In genomic region chr3L:4546650-4547049, dm6 we compare ENCODE assay signal across 4 fruit fly cellular contexts.
TF ChIP-seq lines count a peak whose summit lies in the region.

No protein-coding gene starts in this region.

- TF ChIP-seq CTCF in whole organism, embryonic (GFP tag; optimal IDR thresholded peaks at IDR 0.05; lab: Kevin White, UChicago): no peak

TF ChIP-seq in whole organism, embryonic, 481 proteins besides CTCF, POLR2A, EP300 and RAD21 (continues in another document):
- peak; percentile 37; the same call in 1 of the 2 replicates for TF ChIP-seq Rx (GFP tag; IDR thresholded peaks at IDR 0.05; lab: Robert Waterston, UW)
- TF ChIP-seq wek (GFP tag; optimal IDR thresholded peaks at IDR 0.05; lab: Kevin White, UChicago): no peak
- TF ChIP-seq CG1602 (GFP tag; optimal IDR thresholded peaks at IDR 0.05; lab: Kevin White, UChicago): peak; percentile 55
- peak; percentile 54 for TF ChIP-seq CG30403 (GFP tag; optimal IDR thresholded peaks at IDR 0.05; lab: Kevin White, UChicago)
- no peak for TF ChIP-seq cas (GFP tag; IDR thresholded peaks at IDR 0.05; lab: Robert Waterston, UW)
- TF ChIP-seq NK7.1 (GFP tag; optimal IDR thresholded peaks at IDR 0.05; lab: Kevin White, UChicago): no peak
- TF ChIP-seq CG2129 (GFP tag; IDR thresholded peaks at IDR 0.05; lab: Robert Waterston, UW; ENCODE audit: partially characterized antibody): no peak
- TF ChIP-seq ac (GFP tag; optimal IDR thresholded peaks at IDR 0.05; lab: Kevin White, UChicago): peak; percentile 55
- no peak for TF ChIP-seq CG2199 (GFP tag; IDR thresholded peaks at IDR 0.05; lab: Robert Waterston, UW)
- peak; percentile 53 for TF ChIP-seq CG10209 (GFP tag; optimal IDR thresholded peaks at IDR 0.05; lab: Kevin White, UChicago)
- peak; percentile 25 to 33 for TF ChIP-seq dpn (GFP tag; optimal IDR thresholded peaks at IDR 0.05; lab: Kevin White, UChicago)
- peak; percentile 89 for TF ChIP-seq CG17829 (tag; optimal IDR thresholded peaks at IDR 0.05; lab: Kevin White, UChicago)
- TF ChIP-seq p53 (GFP tag; optimal IDR thresholded peaks at IDR 0.05; lab: Kevin White, UChicago): no peak
- TF ChIP-seq Ets65A (GFP tag; lab: Kevin White, UChicago): no peak
- no peak for TF ChIP-seq Mrtf (GFP tag; IDR thresholded peaks at IDR 0.05; lab: Robert Waterston, UW)
- TF ChIP-seq CG12236 (GFP tag; optimal IDR thresholded peaks at IDR 0.05; lab: Kevin White, UChicago): no peak
- TF ChIP-seq shn (GFP tag; optimal IDR thresholded peaks at IDR 0.05; lab: Kevin White, UChicago): no peak
- no peak for TF ChIP-seq Dfd (GFP tag; optimal IDR thresholded peaks at IDR 0.05; lab: Kevin White, UChicago)
- TF ChIP-seq CG10366 (GFP tag; IDR thresholded peaks at IDR 0.05; lab: Robert Waterston, UW): peak; percentile 54
- no peak for TF ChIP-seq grn (GFP tag; optimal IDR thresholded peaks at IDR 0.05; lab: Kevin White, UChicago)
- no peak for TF ChIP-seq trh (GFP tag; optimal IDR thresholded peaks at IDR 0.05; lab: Kevin White, UChicago)
- TF ChIP-seq pros (GFP tag; optimal IDR thresholded peaks at IDR 0.05; lab: Kevin White, UChicago): peak; percentile 62
- TF ChIP-seq CG12942 (GFP tag; optimal IDR thresholded peaks at IDR 0.05; lab: Kevin White, UChicago): peak; percentile 34

TF ChIP-seq in whole organism, prepupa, 60 proteins besides CTCF, POLR2A, EP300 and RAD21 (continues in another document):
- peak; percentile 39 for TF ChIP-seq fkh (GFP tag; optimal IDR thresholded peaks at IDR 0.05; lab: Kevin White, UChicago)
- TF ChIP-seq Eip93F (GFP tag; optimal IDR thresholded peaks at IDR 0.05; lab: Kevin White, UChicago): peak; percentile 36
- TF ChIP-seq CG6163 (GFP tag; IDR thresholded peaks at IDR 0.05; lab: Robert Waterston, UW): peak; percentile 88
- TF ChIP-seq spab (GFP tag; optimal IDR thresholded peaks at IDR 0.05; lab: Kevin White, UChicago): peak; percentile 77
- peak; percentile 91 for TF ChIP-seq Ets96B (tag; optimal IDR thresholded peaks at IDR 0.05; lab: Kevin White, UChicago)
- peak; percentile 77 for TF ChIP-seq CG7368 (GFP tag; optimal IDR thresholded peaks at IDR 0.05; lab: Kevin White, UChicago)
- TF ChIP-seq lz (GFP tag; optimal IDR thresholded peaks at IDR 0.05; lab: Kevin White, UChicago): peak; percentile 75
- TF ChIP-seq Eip78C (GFP tag; lab: Kevin White, UChicago): peak; percentile 97
- TF ChIP-seq Hr4 (GFP tag; optimal IDR thresholded peaks at IDR 0.05; lab: Kevin White, UChicago): peak; percentile 88
- TF ChIP-seq CG10631 (GFP tag; optimal IDR thresholded peaks at IDR 0.05; lab: Kevin White, UChicago): peak; percentile 91
- peak; percentile 32 for TF ChIP-seq Ets21C (GFP tag; optimal IDR thresholded peaks at IDR 0.05; lab: Kevin White, UChicago)
- TF ChIP-seq Sox15 (GFP tag; optimal IDR thresholded peaks at IDR 0.05; lab: Kevin White, UChicago): peak; percentile 53
- TF ChIP-seq Sox14 (GFP tag; optimal IDR thresholded peaks at IDR 0.05; lab: Kevin White, UChicago): peak; percentile 78
- peak; percentile 91 for TF ChIP-seq CG15336 (GFP tag; IDR thresholded peaks at IDR 0.05; lab: Robert Waterston, UW)
- peak; percentile 72 for TF ChIP-seq cyc (GFP tag; optimal IDR thresholded peaks at IDR 0.05; lab: Kevin White, UChicago)
- TF ChIP-seq CG6808 (GFP tag; optimal IDR thresholded peaks at IDR 0.05; lab: Kevin White, UChicago): peak; percentile 83
- peak; percentile 83 for TF ChIP-seq CG10669 (GFP tag; optimal IDR thresholded peaks at IDR 0.05; lab: Kevin White, UChicago)
- TF ChIP-seq acj6 (GFP tag; optimal IDR thresholded peaks at IDR 0.05; lab: Kevin White, UChicago): peak; percentile 88
- peak; percentile 64 for TF ChIP-seq CG4318 (GFP tag; optimal IDR thresholded peaks at IDR 0.05; lab: Kevin White, UChicago)
- peak; percentile 90 for TF ChIP-seq net (GFP tag; optimal IDR thresholded peaks at IDR 0.05; lab: Kevin White, UChicago)
- peak; percentile 77 for TF ChIP-seq Smox (GFP tag; optimal IDR thresholded peaks at IDR 0.05; lab: Kevin White, UChicago)
- peak; percentile 69 for TF ChIP-seq topi (GFP tag; optimal IDR thresholded peaks at IDR 0.05; lab: Kevin White, UChicago)
- TF ChIP-seq CG11762 (GFP tag; optimal IDR thresholded peaks at IDR 0.05; lab: Kevin White, UChicago; ENCODE audit: insufficient read depth): peak; percentile 73
- peak; percentile 86 for TF ChIP-seq CG6792 (GFP tag; optimal IDR thresholded peaks at IDR 0.05; lab: Kevin White, UChicago)

TF ChIP-seq in whole organism, pupa, 21 proteins besides CTCF, POLR2A, EP300 and RAD21:
- TF ChIP-seq CG15710 (tag; optimal IDR thresholded peaks at IDR 0.05; lab: Kevin White, UChicago) (peak; percentile 90), CG10348 (GFP tag; IDR thresholded peaks at IDR 0.05; lab: Robert Waterston, UW) (no peak), CG32121 (GFP tag; IDR thresholded peaks at IDR 0.05; lab: Robert Waterston, UW) (peak; percentile 92), Pif1A (GFP tag; optimal IDR thresholded peaks at IDR 0.05; lab: Kevin White, UChicago) (peak; percentile 84), Snoo (tag; optimal IDR thresholded peaks at IDR 0.05; lab: Kevin White, UChicago) (peak; percentile 72), CG9948 (tag; optimal IDR thresholded peaks at IDR 0.05; lab: Kevin White, UChicago) (peak; percentile 92), Pif1B (GFP tag; optimal IDR thresholded peaks at IDR 0.05; lab: Kevin White, UChicago) (peak; percentile 88), gl (tag; optimal IDR thresholded peaks at IDR 0.05; lab: Kevin White, UChicago) (peak; percentile 71), rn (GFP tag; IDR thresholded peaks at IDR 0.05; lab: Robert Waterston, UW) (peak; percentile 83), CG34367 (tag; optimal IDR thresholded peaks at IDR 0.05; lab: Kevin White, UChicago) (peak; percentile 87), CG14655 (GFP tag; optimal IDR thresholded peaks at IDR 0.05; lab: Kevin White, UChicago) (peak; percentile 92), CG8159 (tag; optimal IDR thresholded peaks at IDR 0.05; lab: Kevin White, UChicago) (peak; percentile 91), CG12605 (GFP tag; IDR thresholded peaks at IDR 0.05; lab: Robert Waterston, UW) (peak; percentile 87), CG8301 (tag; optimal IDR thresholded peaks at IDR 0.05; lab: Kevin White, UChicago) (peak; percentile 89), D1 (tag; optimal IDR thresholded peaks at IDR 0.05; lab: Kevin White, UChicago) (peak; percentile 91), CG4496 (GFP tag; IDR thresholded peaks at IDR 0.05; lab: Robert Waterston, UW) (peak; percentile 88), Ets98B (GFP tag; IDR thresholded peaks at IDR 0.05; lab: Robert Waterston, UW) (peak; percentile 87), EcR (GFP tag; optimal IDR thresholded peaks at IDR 0.05; lab: Kevin White, UChicago) (peak; percentile 49), fd96Ca (GFP tag; IDR thresholded peaks at IDR 0.05; lab: Robert Waterston, UW) (peak; percentile 85), CG17806 (tag; optimal IDR thresholded peaks at IDR 0.05; lab: Kevin White, UChicago) (peak; percentile 91), CG13204 (GFP tag; optimal IDR thresholded peaks at IDR 0.05; lab: Kevin White, UChicago) (peak; percentile 59)

TF ChIP-seq in whole organism, wandering third instar larva, 38 proteins besides CTCF, POLR2A, EP300 and RAD21 (continues in another document):
- peak; percentile 76 for TF ChIP-seq OdsH (GFP tag; optimal IDR thresholded peaks at IDR 0.05; lab: Kevin White, UChicago)
- TF ChIP-seq HLH106 (tag; optimal IDR thresholded peaks at IDR 0.05; lab: Kevin White, UChicago): peak; percentile 67
- peak; percentile 67 for TF ChIP-seq rgr (GFP tag; optimal IDR thresholded peaks at IDR 0.05; lab: Kevin White, UChicago)
- no peak for TF ChIP-seq Mio (GFP tag; optimal IDR thresholded peaks at IDR 0.05; lab: Kevin White, UChicago)
- no peak for TF ChIP-seq CG32264 (GFP tag; optimal IDR thresholded peaks at IDR 0.05; lab: Kevin White, UChicago)
- TF ChIP-seq Jra (GFP tag; optimal IDR thresholded peaks at IDR 0.05; lab: Kevin White, UChicago): no peak
- TF ChIP-seq Dfd (GFP tag; optimal IDR thresholded peaks at IDR 0.05; lab: Kevin White, UChicago): no peak
- no peak for TF ChIP-seq Hr83 (GFP tag; optimal IDR thresholded peaks at IDR 0.05; lab: Kevin White, UChicago; ENCODE audit: poor library complexity, severe bottlenecking)
- peak; percentile 29 for TF ChIP-seq dmrt93B (GFP tag; optimal IDR thresholded peaks at IDR 0.05; lab: Kevin White, UChicago)
- TF ChIP-seq br (GFP tag; optimal IDR thresholded peaks at IDR 0.05; lab: Kevin White, UChicago): peak; percentile 54
- TF ChIP-seq dsf (GFP tag; optimal IDR thresholded peaks at IDR 0.05; lab: Kevin White, UChicago; ENCODE audit: borderline replicate concordance): no peak
- TF ChIP-seq Vsx2 (GFP tag; optimal IDR thresholded peaks at IDR 0.05; lab: Kevin White, UChicago; ENCODE audit: partially characterized antibody): no peak
- TF ChIP-seq GATAd (GFP tag; optimal IDR thresholded peaks at IDR 0.05; lab: Kevin White, UChicago): no peak
- peak; percentile 67 for TF ChIP-seq Sp1 (GFP tag; optimal IDR thresholded peaks at IDR 0.05; lab: Kevin White, UChicago)
- TF ChIP-seq h (GFP tag; optimal IDR thresholded peaks at IDR 0.05; lab: Kevin White, UChicago): peak; percentile 68
- TF ChIP-seq sv (GFP tag; optimal IDR thresholded peaks at IDR 0.05; lab: Kevin White, UChicago): peak; percentile 20
- TF ChIP-seq ey (GFP tag; optimal IDR thresholded peaks at IDR 0.05; lab: Kevin White, UChicago): peak; percentile 67
- TF ChIP-seq brk (GFP tag; optimal IDR thresholded peaks at IDR 0.05; lab: Kevin White, UChicago): peak; percentile 54
- TF ChIP-seq usp (GFP tag; optimal IDR thresholded peaks at IDR 0.05; lab: Kevin White, UChicago): no peak
- TF ChIP-seq fru (GFP tag; optimal IDR thresholded peaks at IDR 0.05; lab: Kevin White, UChicago): peak; percentile 65
- no peak for TF ChIP-seq jim (GFP tag; optimal IDR thresholded peaks at IDR 0.05; lab: Kevin White, UChicago)
- no peak for TF ChIP-seq dl (GFP tag; optimal IDR thresholded peaks at IDR 0.05; lab: Kevin White, UChicago; ENCODE audit: insufficient read depth in 1 of 2, partially characterized antibody in 2 of 2)
- TF ChIP-seq Dif (GFP tag; optimal IDR thresholded peaks at IDR 0.05; lab: Kevin White, UChicago; ENCODE audit: partially characterized antibody): no peak
- TF ChIP-seq foxo (GFP tag; optimal IDR thresholded peaks at IDR 0.05; lab: Kevin White, UChicago): peak in 1 of 2 experiments; percentile 64
- peak; percentile 66 for TF ChIP-seq psq (GFP tag; optimal IDR thresholded peaks at IDR 0.05; lab: Kevin White, UChicago)
- TF ChIP-seq Myc (optimal IDR thresholded peaks at IDR 0.05; lab: Kevin White, UChicago): no peak
- no peak for TF ChIP-seq Abd-B (GFP tag; optimal IDR thresholded peaks at IDR 0.05; lab: Kevin White, UChicago)
- peak; percentile 29 for TF ChIP-seq Rel (GFP tag; optimal IDR thresholded peaks at IDR 0.05; lab: Kevin White, UChicago)
- TF ChIP-seq Rel (tag; optimal IDR thresholded peaks at IDR 0.05; lab: Kevin White, UChicago): no peak
- no peak for TF ChIP-seq Hr78 (GFP tag; optimal IDR thresholded peaks at IDR 0.05; lab: Kevin White, UChicago)
- no peak for TF ChIP-seq lola (GFP tag; optimal IDR thresholded peaks at IDR 0.05; lab: Kevin White, UChicago)
- no peak for TF ChIP-seq CG9705 (GFP tag; optimal IDR thresholded peaks at IDR 0.05; lab: Kevin White, UChicago)

Comparison
In these comparisons a context has a peak if more than half of its experiments do, and no peak if none do; other contexts are left out.
1. Of the 7 proteins assayed by ChIP-seq in both whole organism, embryonic and whole organism, prepupa: peak only in whole organism, embryonic: none; only in whole organism, prepupa: CG16779, Hr39 and Lpt; in both: Blimp-1, Gug and Sox102F; in neither: 1.